Worm (Caenorhabditis elegans): ENCODE measurements around the gene srz-5.

ce11 chrII:3502520-3503323, 11.8 kb downstream of the srz-5 start, which contains the start of the genes col-71 and Y49F6B.2:
- no peak for TF ChIP-seq aha-1 (tag; optimal IDR thresholded peaks at IDR 0.05)
- TF ChIP-seq ces-1 (GFP tag; optimal IDR thresholded peaks at IDR 0.05), result peak; percentile 85
- TF ChIP-seq isw-1 (GFP tag; IDR thresholded peaks at IDR 0.05), result peak; percentile 74
- TF ChIP-seq mdl-1 (tag; optimal IDR thresholded peaks at IDR 0.05), result peak in 1 of 2 experiments; percentile 53
- no peak for TF ChIP-seq nhr-12 (tag; optimal IDR thresholded peaks at IDR 0.05)
- TF ChIP-seq ztf-4 (tag; optimal IDR thresholded peaks at IDR 0.05), result no peak
- TF ChIP-seq ama-1 (optimal IDR thresholded peaks at IDR 0.05), result no peak
